Worm (Caenorhabditis elegans): ENCODE results near the gene metl-1.

DNA sequence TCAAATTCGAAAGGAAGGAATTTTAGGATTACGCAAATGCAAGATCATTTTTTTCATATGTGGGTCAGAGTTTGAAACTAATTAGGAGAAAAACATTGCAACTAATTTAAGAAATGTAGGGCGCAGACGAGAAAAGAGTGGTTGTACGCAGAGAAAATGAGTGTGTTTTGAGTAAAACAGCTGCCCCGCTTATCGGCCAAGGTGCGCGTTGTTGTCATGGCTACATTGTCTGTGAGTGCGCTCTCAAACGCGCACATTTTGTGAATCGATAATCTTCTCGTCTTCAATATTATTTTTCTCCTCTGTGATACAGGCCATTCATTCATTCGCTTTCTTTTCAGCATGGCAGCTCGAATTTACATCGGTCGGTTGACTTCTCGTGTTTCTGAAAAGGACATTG lies 19.7 kb downstream of the metl-1 start:
- TF ChIP-seq ama-1 (optimal IDR thresholded peaks at IDR 0.05) (no peak), F13C5.2 (tag; optimal IDR thresholded peaks at IDR 0.05) (no peak), ets-7 (tag; optimal IDR thresholded peaks at IDR 0.05) (no peak), scrt-1 (GFP tag; IDR thresholded peaks at IDR 0.05) (no peak), pes-1 (GFP tag; IDR thresholded peaks at IDR 0.05) (no peak), sea-1 (GFP tag; conservative IDR thresholded peaks at IDR 0.05) (no peak), hnd-1 (tag; optimal IDR thresholded peaks at IDR 0.05) (no peak), ceh-13 (GFP tag; optimal IDR thresholded peaks at IDR 0.05) (no peak), ceh-36 (tag; optimal IDR thresholded peaks at IDR 0.05) (no peak)

Measured in whole organism, early embryonic.